Worm (Caenorhabditis elegans): ENCODE results near the gene madf-11.

madf-11 gene

ce11 chrIII:5637297-5637876 is 34.1 kb upstream of the madf-11 start (continued):
- TF ChIP-seq Y79H2A.3 (GFP tag; conservative IDR thresholded peaks at IDR 0.05) (peak; percentile 85), K11D2.4 (GFP tag; IDR thresholded peaks at IDR 0.05) (peak; percentile 63), zfh-2 (GFP tag; conservative IDR thresholded peaks at IDR 0.05) (peak; percentile 67), Y56A3A.18 (GFP tag; IDR thresholded peaks at IDR 0.05) (peak; percentile 95; the same call in 1 of the 2 replicates), B0019.2 (GFP tag; conservative IDR thresholded peaks at IDR 0.05) (peak; percentile 83), pbrm-1 (GFP tag; IDR thresholded peaks at IDR 0.05) (peak; percentile 100), hmg-20 (GFP tag; IDR thresholded peaks at IDR 0.05) (peak; percentile 37; the same call in 1 of the 2 replicates), lin-54 (GFP tag; optimal IDR thresholded peaks at IDR 0.05) (peak; percentile 30), hmg-1.2 (GFP tag; IDR thresholded peaks at IDR 0.05) (peak; percentile 64), ekl-4 (GFP tag; IDR thresholded peaks at IDR 0.05) (peak; percentile 91), let-526 (GFP tag; IDR thresholded peaks at IDR 0.05) (0 out of 2 replicates have a peak, but pooled peaks have one; percentile 40), rcor-1 (GFP tag; IDR thresholded peaks at IDR 0.05) (peak; percentile 93), snpc-1.1 (tag; optimal IDR thresholded peaks at IDR 0.05; ENCODE audit: insufficient read depth) (peak; percentile 68), him-1 (tag; optimal IDR thresholded peaks at IDR 0.05) (peak; percentile 56), aptf-2 (GFP tag; conservative IDR thresholded peaks at IDR 0.05) (peak; percentile 64; the same call in 1 of the 2 replicates)

ce11 chrIII:5635179-5635578 is 31.9 kb upstream of the madf-11 start, which contains the start of gene ckk-1:
ckk-1 (plus strand) TSS chrIII:5635479.
- TF ChIP-seq ama-1 (optimal IDR thresholded peaks at IDR 0.05) (no peak), ama-1 (GFP tag; optimal IDR thresholded peaks at IDR 0.05) (no peak), lsy-27 (tag; optimal IDR thresholded peaks at IDR 0.05; ENCODE audit: borderline replicate concordance, insufficient read depth) (no peak), F22D6.2 (tag; optimal IDR thresholded peaks at IDR 0.05) (no peak), F55B11.4 (tag; optimal IDR thresholded peaks at IDR 0.05; ENCODE audit: borderline replicate concordance, insufficient read depth) (no peak), F33H1.4 (GFP tag; IDR thresholded peaks at IDR 0.05) (no peak), dox-1 (GFP tag; IDR thresholded peaks at IDR 0.05) (no peak), Y53G8AR.9 (GFP tag; conservative IDR thresholded peaks at IDR 0.05) (no peak), atf-7 (tag; optimal IDR thresholded peaks at IDR 0.05) (no peak), ceh-40 (GFP tag; IDR thresholded peaks at IDR 0.05) (no peak), egl-18 (GFP tag; IDR thresholded peaks at IDR 0.05) (no peak), bed-2 (GFP tag; IDR thresholded peaks at IDR 0.05) (no peak), lin-35 (GFP tag; optimal IDR thresholded peaks at IDR 0.05) (no peak), nfyb-1 (GFP tag; IDR thresholded peaks at IDR 0.05) (no peak), sptf-2 (GFP tag; optimal IDR thresholded peaks at IDR 0.05) (no peak), somi-1 (GFP tag; optimal IDR thresholded peaks at IDR 0.05) (no peak), ztf-22 (GFP tag; optimal IDR thresholded peaks at IDR 0.05) (no peak), let-526 (GFP tag; IDR thresholded peaks at IDR 0.05) (no peak), Y56A3A.18 (GFP tag; IDR thresholded peaks at IDR 0.05) (no peak), B0336.3 (GFP tag; IDR thresholded peaks at IDR 0.05) (no peak), mcd-1 (GFP tag; IDR thresholded peaks at IDR 0.05) (no peak)

DNA sequence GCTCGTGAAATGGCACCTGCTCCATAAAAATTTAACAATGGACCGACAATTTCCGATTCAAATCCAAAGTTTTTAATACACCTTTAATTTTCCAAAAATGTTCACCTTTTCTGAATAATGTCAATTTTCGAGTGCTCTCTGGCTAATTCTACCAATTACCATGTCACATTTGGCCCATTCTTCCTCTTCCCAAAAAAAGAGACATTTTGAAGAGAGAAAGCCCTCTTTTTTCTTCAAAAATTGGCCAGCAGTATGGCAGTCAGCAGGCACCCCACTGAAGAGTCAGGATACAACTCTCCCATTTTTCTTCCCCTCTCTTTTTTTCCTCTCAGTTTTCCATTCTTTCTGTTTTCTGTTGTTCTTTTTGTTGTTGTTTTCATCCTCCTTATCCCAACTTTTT is 31.2 kb upstream of the madf-11 start:
- TF ChIP-seq hmg-1.2 (GFP tag; IDR thresholded peaks at IDR 0.05) = no peak
- no peak for TF ChIP-seq egrh-3 (GFP tag; IDR thresholded peaks at IDR 0.05)
- TF ChIP-seq aptf-2 (GFP tag; conservative IDR thresholded peaks at IDR 0.05) = no peak
- TF ChIP-seq ceh-40 (GFP tag; IDR thresholded peaks at IDR 0.05) = no peak
- TF ChIP-seq nhr-80 (tag; optimal IDR thresholded peaks at IDR 0.05) = no peak
- no peak for TF ChIP-seq athp-1 (tag; optimal IDR thresholded peaks at IDR 0.05)
- no peak for TF ChIP-seq ztf-6 (GFP tag; IDR thresholded peaks at IDR 0.05)
- no peak for TF ChIP-seq nhr-120 (GFP tag; IDR thresholded peaks at IDR 0.05)

All from whole organism, young adult.